Worm (Caenorhabditis elegans): ENCODE data around the gene F58D2.3.

DNA sequence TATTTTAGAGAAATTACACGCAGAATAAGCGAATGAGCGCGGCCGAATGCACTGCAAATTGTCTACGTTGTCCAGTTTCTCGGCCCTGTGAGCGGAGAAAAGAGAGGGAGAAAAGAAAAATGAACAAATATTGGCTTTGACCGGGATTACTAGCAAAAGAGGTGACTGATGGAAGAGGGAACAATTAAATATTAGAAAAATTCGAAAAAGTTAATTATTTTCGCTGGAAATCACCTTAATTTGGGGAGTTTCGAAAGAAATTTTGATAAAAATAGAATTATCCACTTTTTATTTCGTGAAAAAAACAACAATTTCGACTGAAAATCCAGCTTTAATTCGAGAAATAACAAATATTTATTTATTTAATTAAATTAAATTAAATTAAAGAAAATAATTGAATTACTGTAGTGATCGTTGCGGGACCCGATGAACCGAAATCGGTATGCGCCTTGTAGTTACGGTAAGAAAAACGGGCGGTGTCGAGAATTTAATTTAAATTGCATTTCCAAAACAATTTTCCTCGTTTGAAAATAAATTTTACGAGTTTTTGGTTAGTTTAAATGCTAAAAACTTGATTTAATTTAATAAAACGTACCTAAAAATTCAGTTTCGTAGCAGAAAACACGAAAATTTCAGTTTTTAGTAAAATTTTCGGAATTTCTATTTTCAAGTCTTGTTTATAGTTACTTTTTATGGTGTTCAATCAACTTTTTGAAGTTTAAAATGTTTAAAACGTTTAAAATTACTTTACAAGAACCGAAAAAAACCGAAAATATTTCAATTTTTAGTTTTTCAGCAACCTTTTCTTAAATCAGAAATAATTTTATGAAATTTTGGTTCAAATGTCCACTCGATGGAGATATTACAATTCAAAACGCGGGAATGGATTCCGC is 26.0 kb downstream of the F58D2.3 start, which contains the start of the genes crld-1 and msh-5:
- TF ChIP-seq daf-12 (tag; optimal IDR thresholded peaks at IDR 0.05) (no peak), sea-2 (GFP tag; optimal IDR thresholded peaks at IDR 0.05) (no peak), pha-4 (tag; optimal IDR thresholded peaks at IDR 0.05) (no peak), ama-1 (optimal IDR thresholded peaks at IDR 0.05) (no peak), nhr-77 (tag; optimal IDR thresholded peaks at IDR 0.05) (no peak), ceh-82 (tag; optimal IDR thresholded peaks at IDR 0.05) (no peak), fkh-10 (GFP tag; optimal IDR thresholded peaks at IDR 0.05) (no peak), egl-27 (tag; optimal IDR thresholded peaks at IDR 0.05) (no peak), aly-2 (tag; optimal IDR thresholded peaks at IDR 0.05) (no peak), elt-3 (tag; optimal IDR thresholded peaks at IDR 0.05) (no peak)
